Worm (Caenorhabditis elegans): ENCODE results near the gene meg-1.

ce11 chrX:13878082-13878481 lies 51.4 kb downstream of the meg-1 start:
- TF ChIP-seq mbf-1 (tag; optimal IDR thresholded peaks at IDR 0.05) (no peak), nhr-11 (tag; optimal IDR thresholded peaks at IDR 0.05) (no peak), ztf-4 (tag; optimal IDR thresholded peaks at IDR 0.05) (no peak), gmeb-1 (tag; optimal IDR thresholded peaks at IDR 0.05) (no peak)
